Worm (Caenorhabditis elegans) whole organism, midembryonic: ENCODE data around the gene W04E12.2.

Source experiments
- T22C8.4 ChIP-seq: fragments of 200-800 bp; sonication (Bioruptor generic); IDR thresholded peaks from 2 replicates; pipeline ENCODE4 v1.3.6; 2022; ENCODE audit warnings: missing genetic modification characterization, missing compliant biosample characterization
- cog-1 ChIP-seq: sonication (generic microtip); optimal IDR thresholded peaks from 2 replicates; lab custom pipeline; 2016; ENCODE audit warnings: missing genetic modification characterization, missing compliant biosample characterization
- med-1 ChIP-seq: sonication (generic microtip); optimal IDR thresholded peaks from 2 replicates; lab custom pipeline; 2017; ENCODE audit warnings: missing genetic modification characterization, mild to moderate bottlenecking, missing compliant biosample characterization, antibody characterized with exemption, missing genetic modification reagents; ENCODE audit not compliant: insufficient read depth
- ref-1 ChIP-seq: fragments of 200-800 bp; sonication (Bioruptor generic); conservative IDR thresholded peaks from 2 replicates; pipeline ENCODE4 v1.3.6; 2022; ENCODE audit warnings: missing genetic modification reagents, missing genetic modification characterization, missing compliant biosample characterization
- ztf-23 ChIP-seq: fragments of 200-800 bp; sonication (Bioruptor generic); IDR thresholded peaks from 2 replicates; pipeline ENCODE4 v1.3.6; 2022; ENCODE audit warnings: missing genetic modification reagents, missing genetic modification characterization, missing compliant biosample characterization
- ztf-29 ChIP-seq: fragments of 200-800 bp; sonication (Bioruptor generic); IDR thresholded peaks from 2 replicates; pipeline ENCODE4 v1.3.6; 2022; ENCODE audit warnings: missing genetic modification reagents, missing genetic modification characterization, missing compliant biosample characterization

DNA sequence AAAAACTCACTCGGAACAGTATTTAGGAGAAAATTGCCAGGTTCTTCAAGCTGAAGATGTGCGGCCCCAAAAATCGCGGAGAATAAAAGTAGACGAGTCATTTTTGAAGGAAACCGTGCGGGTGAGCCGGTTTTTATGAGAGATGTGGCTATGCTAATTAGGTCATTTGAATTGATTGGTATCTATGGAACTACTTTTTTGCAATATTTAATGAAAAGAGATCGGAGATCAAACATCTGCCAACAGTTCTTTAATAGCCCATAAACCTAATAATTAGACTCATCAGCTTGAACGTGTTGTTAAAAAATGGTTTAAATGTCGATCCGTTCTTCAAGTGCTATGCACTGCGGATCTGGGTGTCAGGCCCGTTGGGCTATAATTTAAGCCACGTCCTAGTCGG, 25.5 kb downstream of the W04E12.2 start, which contains the start of gene Y43F8C.16:
- no peak for TF ChIP-seq cog-1 (tag; lab: Kevin White, UChicago)
- TF ChIP-seq ztf-23 = no peak
- TF ChIP-seq T22C8.4 (GFP tag; lab: Robert Waterston, UW) = no peak
- no peak for TF ChIP-seq med-1 (GFP tag; lab: Kevin White, UChicago)
- TF ChIP-seq ztf-29 (GFP tag; lab: Robert Waterston, UW) = no peak
- TF ChIP-seq ref-1 (GFP tag; lab: Robert Waterston, UW) = no peak
